Fruit fly (Drosophila melanogaster) whole organism, embryonic: ENCODE measurements around the gene mRpL3.

ENCODE experiments used
- Asciz ChIP-seq: fragments of 200-800 bp; sonication (Bioruptor generic); optimal IDR thresholded peaks from 2 replicates; lab custom pipeline; 2017; ENCODE audit warnings: missing biosample characterization, mild to moderate bottlenecking, missing genetic modification characterization, missing genetic modification reagents
- Bteb2 ChIP-seq: fragments of 200-800 bp; sonication (Bioruptor generic); optimal IDR thresholded peaks from 2 replicates; lab custom pipeline; 2016; ENCODE audit warnings: missing biosample characterization, missing genetic modification characterization
- CG12104 ChIP-seq: fragments of 200-800 bp; sonication (Bioruptor generic); optimal IDR thresholded peaks from 3 replicates; lab custom pipeline; 2016; ENCODE audit warnings: missing biosample characterization, missing genetic modification characterization
- CG13624 ChIP-seq: fragments of 200-800 bp; sonication (Bioruptor generic); optimal IDR thresholded peaks from 2 replicates; lab custom pipeline; 2016; ENCODE audit warnings: missing biosample characterization, missing genetic modification characterization
- CG13894 ChIP-seq: fragments of 200-800 bp; sonication (Bioruptor generic); optimal IDR thresholded peaks from 3 replicates; lab custom pipeline; 2018; ENCODE audit warnings: missing biosample characterization, mild to moderate bottlenecking, missing genetic modification characterization, moderate library complexity
- CG15269 ChIP-seq: fragments of 200-800 bp; sonication (Bioruptor generic); optimal IDR thresholded peaks from 2 replicates; lab custom pipeline; 2018; ENCODE audit warnings: missing biosample characterization, mild to moderate bottlenecking, missing genetic modification characterization, moderate library complexity
- CG1529 ChIP-seq: fragments of 200-800 bp; sonication (Bioruptor generic); optimal IDR thresholded peaks from 3 replicates; lab custom pipeline; 2018; ENCODE audit warnings: missing biosample characterization, missing genetic modification characterization
- CG16813 ChIP-seq: fragments of 200-800 bp; sonication (Bioruptor generic); IDR thresholded peaks from 3 replicates; pipeline ENCODE4 v1.3.6; 2022; ENCODE audit warnings: missing biosample characterization, missing genetic modification characterization; ENCODE audit not compliant: partially characterized antibody
- CG18011 ChIP-seq: fragments of 200-800 bp; sonication (Bioruptor generic); optimal IDR thresholded peaks from 2 replicates; lab custom pipeline; 2017; ENCODE audit warnings: missing biosample characterization, missing genetic modification characterization, mild to moderate bottlenecking, moderate library complexity, missing genotype
- CG18476 ChIP-seq: fragments of 200-800 bp; sonication (Bioruptor generic); optimal IDR thresholded peaks from 2 replicates; lab custom pipeline; 2016; ENCODE audit warnings: missing biosample characterization, mild to moderate bottlenecking, missing genetic modification characterization
- CG2116 ChIP-seq: fragments of 200-800 bp; sonication (Bioruptor generic); optimal IDR thresholded peaks from 3 replicates; lab custom pipeline; 2018; ENCODE audit warnings: missing biosample characterization, mild to moderate bottlenecking, missing genetic modification characterization
- CG2889 ChIP-seq: fragments of 200-800 bp; sonication (Bioruptor generic); IDR thresholded peaks from 3 replicates; pipeline ENCODE4 v1.3.6; 2022; ENCODE audit warnings: missing biosample characterization, missing genetic modification characterization
- CG4328 ChIP-seq: fragments of 200-800 bp; sonication (Bioruptor generic); optimal IDR thresholded peaks from 3 replicates; lab custom pipeline; 2017; ENCODE audit warnings: missing biosample characterization, missing genetic modification reagents, missing genetic modification characterization
- CG4707 ChIP-seq: fragments of 200-800 bp; sonication (Bioruptor generic); optimal IDR thresholded peaks from 2 replicates; lab custom pipeline; 2018; ENCODE audit warnings: missing biosample characterization, mild to moderate bottlenecking, missing genetic modification characterization, moderate library complexity
- CG4730 ChIP-seq: fragments of 200-800 bp; sonication (Bioruptor generic); IDR thresholded peaks from 2 replicates; pipeline ENCODE4 v1.3.6; 2022; ENCODE audit warnings: missing biosample characterization, missing genetic modification characterization
- CG5180 ChIP-seq: fragments of 200-800 bp; sonication (Bioruptor generic); optimal IDR thresholded peaks from 3 replicates; lab custom pipeline; 2017; ENCODE audit warnings: missing biosample characterization, missing genetic modification characterization, mild to moderate bottlenecking, moderate library complexity, missing genetic modification reagents
- CG6175 ChIP-seq: fragments of 200-800 bp; sonication (Bioruptor generic); IDR thresholded peaks from 3 replicates; pipeline ENCODE4 v1.3.6; 2022; ENCODE audit warnings: missing biosample characterization, missing genetic modification characterization
- CG8478 ChIP-seq: fragments of >200 bp; optimal IDR thresholded peaks from 2 replicates; lab custom pipeline; 2018
- Drgx ChIP-seq: fragments of 200-800 bp; sonication (Bioruptor generic); IDR thresholded peaks from 2 replicates; pipeline ENCODE4 v1.3.6; 2022; ENCODE audit warnings: missing biosample characterization, missing genetic modification characterization
- ERR ChIP-seq: fragments of 200-800 bp; sonication (Bioruptor generic); optimal IDR thresholded peaks from 2 replicates; lab custom pipeline; 2016; ENCODE audit warnings: missing biosample characterization, missing genetic modification characterization
- H15 ChIP-seq: fragments of 200-800 bp; sonication (Bioruptor generic); IDR thresholded peaks from 3 replicates; pipeline ENCODE4 v1.3.6; 2022; ENCODE audit warnings: missing biosample characterization, missing genetic modification characterization
- HLH4C ChIP-seq: fragments of 200-800 bp; sonication (Bioruptor generic); IDR thresholded peaks from 3 replicates; pipeline ENCODE4 v1.3.6; 2022; ENCODE audit warnings: missing biosample characterization, missing genetic modification characterization; ENCODE audit not compliant: partially characterized antibody
- Hr39 ChIP-seq: fragments of >200 bp; optimal IDR thresholded peaks from 2 replicates; lab custom pipeline; 2017
- Kr ChIP-seq: fragments of 200-800 bp; sonication (Bioruptor generic); optimal IDR thresholded peaks from 2 replicates; lab custom pipeline; 2017; ENCODE audit warnings: missing biosample characterization, mild to moderate bottlenecking, missing genetic modification characterization
- NfI ChIP-seq: fragments of 200-800 bp; sonication (Bioruptor generic); optimal IDR thresholded peaks from 3 replicates; lab custom pipeline; 2018; ENCODE audit warnings: missing biosample characterization, mild to moderate bottlenecking, missing genetic modification characterization, moderate library complexity
- Opbp ChIP-seq: fragments of 200-800 bp; sonication (Bioruptor generic); IDR thresholded peaks from 3 replicates; pipeline ENCODE4 v1.3.6; 2022; ENCODE audit warnings: missing biosample characterization, missing genetic modification characterization; ENCODE audit not compliant: partially characterized antibody
- PHDP ChIP-seq: fragments of 200-800 bp; sonication (Bioruptor generic); optimal IDR thresholded peaks from 3 replicates; lab custom pipeline; 2018; ENCODE audit warnings: missing biosample characterization, mild to moderate bottlenecking, missing genetic modification characterization, moderate library complexity
- Sry-δ ChIP-seq: fragments of 200-800 bp; sonication (Bioruptor generic); optimal IDR thresholded peaks from 2 replicates; lab custom pipeline; 2016; ENCODE audit warnings: missing biosample characterization, missing genetic modification characterization
- Stat92E ChIP-seq, 3 experiments: fragments of >200 bp in 2 of 3; fragments of 200-800 bp in 1 of 3; sonication (Bioruptor generic) in 1 of 3; optimal IDR thresholded peaks; 2 replicates each; lab custom pipeline; 2017 to 2019; ENCODE audit warnings: missing biosample characterization in 3 of 3, missing genetic modification characterization in 3 of 3, mild to moderate bottlenecking in 1 of 3, moderate library complexity in 1 of 3
- Xrp1 ChIP-seq: fragments of 200-800 bp; sonication (Bioruptor generic); IDR thresholded peaks from 2 replicates; pipeline ENCODE4 v1.3.6; 2022; ENCODE audit warnings: missing biosample characterization, missing genetic modification characterization
- ase ChIP-seq: fragments of 200-800 bp; sonication (Bioruptor generic); IDR thresholded peaks from 3 replicates; pipeline ENCODE4 v1.3.6; 2022; ENCODE audit warnings: missing biosample characterization, missing genetic modification characterization
- az2 ChIP-seq: fragments of 200-800 bp; sonication (Bioruptor generic); optimal IDR thresholded peaks from 3 replicates; lab custom pipeline; 2016; ENCODE audit warnings: missing biosample characterization, missing genetic modification characterization
- bigmax ChIP-seq: fragments of 200-800 bp; sonication (Bioruptor generic); optimal IDR thresholded peaks from 2 replicates; lab custom pipeline; 2018; ENCODE audit warnings: missing biosample characterization, mild to moderate bottlenecking, missing genetic modification characterization
- chm ChIP-seq: fragments of 200-800 bp; sonication (Bioruptor generic); IDR thresholded peaks from 2 replicates; pipeline ENCODE4 v1.3.6; 2022; ENCODE audit warnings: missing biosample characterization, missing genetic modification characterization
- disco-r ChIP-seq: fragments of 200-800 bp; sonication (Bioruptor generic); optimal IDR thresholded peaks from 2 replicates; lab custom pipeline; 2016; ENCODE audit warnings: missing biosample characterization, missing genetic modification characterization
- gro ChIP-seq: fragments of 200-800 bp; sonication (Bioruptor generic); optimal IDR thresholded peaks from 2 replicates; lab custom pipeline; 2016; ENCODE audit warnings: missing biosample characterization, missing genetic modification characterization
- gsb ChIP-seq: fragments of 200-800 bp; sonication (Bioruptor generic); IDR thresholded peaks from 2 replicates; pipeline ENCODE4 v1.3.6; 2022; ENCODE audit warnings: missing biosample characterization, missing genetic modification characterization
- ken ChIP-seq: fragments of 200-800 bp; sonication (Bioruptor generic); IDR thresholded peaks from 3 replicates; pipeline ENCODE4 v1.3.6; 2022; ENCODE audit warnings: missing biosample characterization, missing genetic modification characterization
- lilli ChIP-seq: fragments of 200-800 bp; sonication (Bioruptor generic); optimal IDR thresholded peaks from 3 replicates; lab custom pipeline; 2016; ENCODE audit warnings: missing biosample characterization, missing genetic modification characterization
- luna ChIP-seq: fragments of 200-800 bp; sonication (Bioruptor generic); optimal IDR thresholded peaks from 2 replicates; lab custom pipeline; 2016; ENCODE audit warnings: missing biosample characterization, missing genetic modification characterization
- maf-S ChIP-seq: fragments of 200-800 bp; sonication (Bioruptor generic); optimal IDR thresholded peaks from 2 replicates; lab custom pipeline; 2016; ENCODE audit warnings: missing biosample characterization, missing genetic modification characterization
- mld ChIP-seq: fragments of 200-800 bp; sonication (Bioruptor generic); IDR thresholded peaks from 3 replicates; pipeline ENCODE4 v1.3.6; 2022; ENCODE audit warnings: missing biosample characterization, missing genetic modification characterization; ENCODE audit not compliant: partially characterized antibody
- nau ChIP-seq: fragments of 200-800 bp; sonication (Bioruptor generic); optimal IDR thresholded peaks from 3 replicates; lab custom pipeline; 2017; ENCODE audit warnings: missing biosample characterization, mild to moderate bottlenecking, missing genetic modification characterization, missing genetic modification reagents
- so ChIP-seq: fragments of 200-800 bp; sonication (Bioruptor generic); IDR thresholded peaks from 3 replicates; pipeline ENCODE4 v1.3.6; 2022; ENCODE audit warnings: missing biosample characterization, missing genetic modification characterization
- stwl ChIP-seq: fragments of 200-800 bp; sonication (Bioruptor generic); optimal IDR thresholded peaks from 3 replicates; lab custom pipeline; 2018; ENCODE audit warnings: missing biosample characterization, mild to moderate bottlenecking, missing genetic modification characterization, moderate library complexity
- unc-4 ChIP-seq: fragments of 200-800 bp; sonication (Bioruptor generic); IDR thresholded peaks from 2 replicates; pipeline ENCODE4 v1.3.6; 2022; ENCODE audit warnings: missing biosample characterization, missing genetic modification characterization; ENCODE audit not compliant: partially characterized antibody
- vfl ChIP-seq: fragments of 200-800 bp; sonication (Bioruptor generic); optimal IDR thresholded peaks from 2 replicates; lab custom pipeline; 2016; ENCODE audit warnings: missing biosample characterization, missing genetic modification characterization
- vnd ChIP-seq: fragments of 200-800 bp; sonication (Bioruptor generic); IDR thresholded peaks from 3 replicates; pipeline ENCODE4 v1.3.6; 2022; ENCODE audit warnings: missing biosample characterization, missing genetic modification characterization; ENCODE audit not compliant: partially characterized antibody
- wek ChIP-seq: fragments of 200-800 bp; sonication (Bioruptor generic); optimal IDR thresholded peaks from 3 replicates; lab custom pipeline; 2018; ENCODE audit warnings: missing biosample characterization, mild to moderate bottlenecking, missing genetic modification characterization, moderate library complexity

Gene mRpL3

DNA sequence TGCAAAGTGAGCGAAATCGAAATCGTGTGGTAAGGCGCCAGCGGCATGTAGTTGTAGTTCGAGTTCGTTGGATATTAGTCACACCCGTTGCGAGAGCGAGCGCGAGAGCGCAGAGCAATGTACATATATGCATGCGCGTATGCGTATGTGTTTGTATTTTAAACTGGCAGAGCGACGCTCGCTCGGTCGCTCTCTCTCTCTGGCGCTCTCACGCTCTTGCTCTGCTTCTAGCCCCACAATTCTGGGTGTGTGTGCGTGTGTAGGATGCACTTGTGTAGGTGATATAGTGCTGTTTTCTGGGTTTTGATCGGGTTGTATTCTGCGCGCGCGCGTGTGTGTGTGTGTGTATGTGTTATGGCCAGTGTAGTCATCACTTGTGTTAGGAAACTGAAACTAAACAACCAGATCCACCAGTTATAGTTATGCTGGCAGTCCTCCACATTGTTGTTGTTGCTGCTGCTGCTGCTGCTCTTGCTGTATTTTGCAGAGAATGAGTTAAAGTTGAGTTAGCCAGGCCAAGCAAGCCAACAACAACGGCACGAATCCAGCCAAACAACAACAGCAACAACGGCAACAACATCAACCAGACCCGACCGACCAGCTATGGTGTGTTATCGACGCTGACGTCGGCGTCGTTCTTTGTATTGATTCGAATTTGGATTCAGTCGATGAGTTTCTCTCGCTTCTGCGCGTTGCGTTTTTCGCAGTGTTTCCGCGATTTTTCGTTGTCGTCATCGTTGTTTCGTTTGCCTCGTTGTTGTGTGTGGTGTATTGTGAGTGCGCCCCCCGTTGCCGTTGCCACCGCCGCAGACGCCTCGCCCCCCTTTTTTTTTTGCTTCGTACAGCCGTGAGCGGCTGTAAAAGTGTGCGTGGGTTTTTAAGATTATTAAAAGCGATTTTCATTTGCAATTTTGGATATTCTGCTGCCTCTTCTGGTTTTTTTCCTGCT lies 50.9 kb downstream of the mRpL3 start (continued):
- TF ChIP-seq bigmax (GFP tag; lab: Kevin White, UChicago) (no peak), unc-4 (GFP tag; lab: Robert Waterston, UW) (peak; percentile 40; the same call in 1 of the 2 replicates), chm (GFP tag; lab: Robert Waterston, UW) (peak; percentile 26; the same call in 1 of the 2 replicates), CG4328 (GFP tag; lab: Kevin White, UChicago) (no peak), Hr39 (lab: Kevin White, UChicago) (peak; percentile 84), CG18476 (GFP tag; lab: Kevin White, UChicago) (no peak), NfI (GFP tag; lab: Kevin White, UChicago) (no peak), wek (GFP tag; lab: Kevin White, UChicago) (no peak), CG15269 (tag; lab: Kevin White, UChicago) (no peak), Bteb2 (GFP tag; lab: Kevin White, UChicago) (no peak), CG16813 (GFP tag; lab: Robert Waterston, UW) (no peak), CG13624 (GFP tag; lab: Kevin White, UChicago) (no peak), mld (GFP tag; lab: Robert Waterston, UW) (no peak), CG4707 (peak; percentile 20), PHDP (tag; lab: Kevin White, UChicago) (no peak), CG8478 (lab: Kevin White, UChicago) (peak; percentile 74), so (GFP tag; lab: Robert Waterston, UW) (peak; percentile 38; the same call in 2 of the 3 replicates), CG4730 (GFP tag; lab: Robert Waterston, UW) (no peak), lilli (GFP tag; lab: Kevin White, UChicago) (no peak), luna (no peak), CG12104 (no peak), HLH4C (GFP tag; lab: Robert Waterston, UW) (no peak), ken (GFP tag; lab: Robert Waterston, UW) (no peak), gro (GFP tag; lab: Kevin White, UChicago) (no peak), ase (GFP tag; lab: Robert Waterston, UW) (no peak), CG13894 (no peak), Opbp (no peak), vfl (GFP tag; lab: Kevin White, UChicago) (no peak), CG18011 (GFP tag; lab: Kevin White, UChicago) (no peak), CG2116 (GFP tag; lab: Kevin White, UChicago) (no peak), CG1529 (GFP tag; lab: Kevin White, UChicago) (no peak), Sry-δ (no peak), Kr (GFP tag; lab: Kevin White, UChicago) (peak; percentile 42), nau (GFP tag; lab: Kevin White, UChicago) (no peak), az2 (GFP tag; lab: Kevin White, UChicago) (no peak), disco-r (GFP tag; lab: Kevin White, UChicago) (no peak), ERR (no peak), CG2889 (GFP tag; lab: Robert Waterston, UW) (no peak), maf-S (GFP tag; lab: Kevin White, UChicago) (no peak), Asciz (GFP tag; lab: Kevin White, UChicago) (no peak), stwl (no peak), vnd (GFP tag; lab: Robert Waterston, UW) (no peak), H15 (no peak), Stat92E (GFP tag; optimal IDR thresholded peaks at IDR 0.05; lab: Kevin White, UChicago) (no peak), CG6175 (GFP tag; lab: Robert Waterston, UW) (peak; percentile 95), Drgx (no peak; the same call in 1 of the 2 replicates), Xrp1 (GFP tag; lab: Robert Waterston, UW) (no peak; the same call in 1 of the 2 replicates), CG5180 (GFP tag; lab: Kevin White, UChicago) (peak; percentile 87), gsb (GFP tag; lab: Robert Waterston, UW) (no peak)
